Fruit fly (Drosophila melanogaster): ENCODE data around the gene CG13248.
A peak's percentile ranks its signal among the peaks of the same experiment; 100 is the strongest.

DNA sequence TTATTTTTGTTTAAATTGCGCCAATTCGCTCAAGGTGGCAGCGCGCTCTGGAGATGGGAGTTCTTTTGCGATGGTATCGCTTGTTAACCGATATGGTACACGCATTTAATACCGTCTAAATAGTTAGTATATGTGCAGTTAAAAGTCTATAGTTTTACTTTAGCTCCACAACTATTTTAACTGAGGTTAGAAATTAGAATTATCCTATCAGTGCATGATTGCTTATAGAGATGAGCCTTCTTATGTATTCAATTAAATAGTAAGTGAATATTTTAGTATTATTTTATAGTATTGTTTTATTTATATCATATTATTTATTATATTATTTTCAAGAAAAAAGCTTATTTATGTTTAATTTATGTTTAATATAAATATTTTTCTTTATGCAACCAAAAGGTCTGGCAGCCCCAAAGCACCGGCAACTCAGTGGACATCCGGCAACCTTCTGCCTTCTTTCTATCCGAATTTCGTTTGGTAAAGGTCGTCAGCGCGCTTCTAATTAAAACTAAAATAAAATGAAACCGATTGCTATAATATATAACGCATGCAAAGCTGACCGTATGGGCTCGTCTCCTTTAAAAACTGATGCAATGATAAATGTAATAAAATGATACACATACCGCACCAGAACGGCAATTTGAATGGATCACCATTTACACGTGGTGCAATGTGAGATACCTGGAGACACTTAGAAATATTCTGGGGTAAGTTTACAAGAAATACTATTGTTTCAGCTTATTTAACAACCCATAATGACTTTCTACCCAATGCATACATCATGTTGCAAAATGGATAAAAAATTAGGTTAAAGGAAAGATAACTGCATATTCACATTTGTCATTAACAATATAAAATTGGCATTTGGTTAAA, 42.7 kb upstream of the CG13248 start, which contains the start of gene CG5199:
- peak; percentile 59 for TF ChIP-seq CG15710 (tag; optimal IDR thresholded peaks at IDR 0.05)
- TF ChIP-seq Ets98B (GFP tag; IDR thresholded peaks at IDR 0.05), result no peak
- TF ChIP-seq CG12605 (GFP tag; IDR thresholded peaks at IDR 0.05), result no peak
- TF ChIP-seq CG13204 (GFP tag; optimal IDR thresholded peaks at IDR 0.05), result no peak
- no peak for TF ChIP-seq CG8301 (tag; optimal IDR thresholded peaks at IDR 0.05)
- TF ChIP-seq CG4496 (GFP tag; IDR thresholded peaks at IDR 0.05), result 0 out of 3 replicates have a peak, but pooled peaks have one; percentile 35
- no peak for TF ChIP-seq D1 (tag; optimal IDR thresholded peaks at IDR 0.05)
- peak; percentile 47 for TF ChIP-seq CG14655 (GFP tag; optimal IDR thresholded peaks at IDR 0.05)

Data from whole organism, pupa.